Fruit fly (Drosophila melanogaster): ENCODE results near the gene CG10068.

dm6 chr3R:7085455-7085854 lies 42.4 kb downstream of the CG10068 start:
- TF ChIP-seq lola (GFP tag; optimal IDR thresholded peaks at IDR 0.05) (no peak), Vsx2 (GFP tag; optimal IDR thresholded peaks at IDR 0.05; ENCODE audit: partially characterized antibody) (no peak), Rel (GFP tag; optimal IDR thresholded peaks at IDR 0.05) (no peak), Rel (tag; optimal IDR thresholded peaks at IDR 0.05) (peak; percentile 44), Dfd (GFP tag; optimal IDR thresholded peaks at IDR 0.05) (no peak), psq (GFP tag; optimal IDR thresholded peaks at IDR 0.05) (no peak), h (GFP tag; optimal IDR thresholded peaks at IDR 0.05) (no peak), Mio (GFP tag; optimal IDR thresholded peaks at IDR 0.05) (no peak), Abd-B (GFP tag; optimal IDR thresholded peaks at IDR 0.05) (no peak), Dif (GFP tag; optimal IDR thresholded peaks at IDR 0.05; ENCODE audit: partially characterized antibody) (no peak), pan (optimal IDR thresholded peaks at IDR 0.05) (no peak)
